Worm (Caenorhabditis elegans) whole organism, L2 larva: ENCODE results near the gene Y49F6B.6.

ENCODE experiments used
- blmp-1 ChIP-seq: sonication (generic microtip); optimal IDR thresholded peaks from 2 replicates; lab custom pipeline; 2017; ENCODE audit warnings: missing genetic modification characterization, mild to moderate bottlenecking, missing compliant biosample characterization, antibody characterized with exemption, moderate library complexity; ENCODE audit not compliant: insufficient read depth
- fos-1 ChIP-seq: fragments of 150-350 bp; optimal IDR thresholded peaks from 2 replicates; lab custom pipeline; 2014; ENCODE audit warnings: missing biosample characterization, missing genetic modification characterization
- lin-13 ChIP-seq: fragments of 150-350 bp; optimal IDR thresholded peaks from 2 replicates; lab custom pipeline; 2014; ENCODE audit warnings: missing biosample characterization, missing genetic modification reagents, missing genetic modification characterization
- ztf-11 ChIP-seq: sonication (generic microtip); optimal IDR thresholded peaks from 2 replicates; lab custom pipeline; 2017; ENCODE audit warnings: missing biosample characterization, missing genetic modification characterization

DNA sequence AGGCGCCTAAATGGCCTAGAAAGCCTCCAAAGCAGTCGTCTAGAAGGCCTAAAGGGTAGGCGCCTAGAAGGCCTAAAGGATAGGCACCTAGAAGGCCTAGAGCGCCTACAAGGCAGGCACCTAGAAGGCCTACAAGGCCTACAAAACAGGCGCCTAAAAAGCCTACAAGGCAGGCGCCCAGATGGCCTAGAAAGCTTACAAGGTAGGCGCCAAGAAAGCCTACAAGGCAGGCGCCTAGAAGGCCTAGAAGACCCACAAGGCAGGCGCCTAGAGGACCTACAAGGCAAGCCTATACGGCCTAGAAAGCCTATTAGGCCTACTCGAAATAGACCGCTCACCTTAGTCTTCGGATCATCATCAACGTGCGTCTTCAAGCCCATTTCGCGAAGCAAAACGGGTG lies 29.1 kb downstream of the Y49F6B.6 start:
- no peak for TF ChIP-seq fos-1
- no peak for TF ChIP-seq ztf-11
- TF ChIP-seq lin-13 (GFP tag; lab: Kevin White, UChicago): no peak
- no peak for TF ChIP-seq blmp-1
